Worm (Caenorhabditis elegans) whole organism, midembryonic: ENCODE data around the gene slc-17.8.

Experiments used
- flt-1 ChIP-seq: fragments of 200-800 bp; sonication (Bioruptor generic); IDR thresholded peaks from 2 replicates; pipeline ENCODE4 v1.3.6; 2022; ENCODE audit warnings: missing genetic modification characterization, missing compliant biosample characterization
- klf-2 ChIP-seq: fragments of 200-800 bp; sonication (Bioruptor generic); conservative IDR thresholded peaks from 2 replicates; pipeline ENCODE4 v1.3.6; 2022; ENCODE audit warnings: missing genetic modification reagents, missing genetic modification characterization, missing compliant biosample characterization
- ref-1 ChIP-seq: fragments of 200-800 bp; sonication (Bioruptor generic); conservative IDR thresholded peaks from 2 replicates; pipeline ENCODE4 v1.3.6; 2022; ENCODE audit warnings: missing genetic modification reagents, missing genetic modification characterization, missing compliant biosample characterization
- tab-1 ChIP-seq: fragments of 200-800 bp; sonication (Bioruptor generic); IDR thresholded peaks from 2 replicates; pipeline ENCODE4 v1.3.6; 2022; ENCODE audit warnings: missing genetic modification characterization, missing compliant biosample characterization
- ztf-23 ChIP-seq: fragments of 200-800 bp; sonication (Bioruptor generic); IDR thresholded peaks from 2 replicates; pipeline ENCODE4 v1.3.6; 2022; ENCODE audit warnings: missing genetic modification reagents, missing genetic modification characterization, missing compliant biosample characterization
- ztf-29 ChIP-seq: fragments of 200-800 bp; sonication (Bioruptor generic); IDR thresholded peaks from 2 replicates; pipeline ENCODE4 v1.3.6; 2022; ENCODE audit warnings: missing genetic modification reagents, missing genetic modification characterization, missing compliant biosample characterization

- TF ChIP-seq ref-1 (GFP tag; lab: Robert Waterston, UW) (no peak), ztf-23 (GFP tag; lab: Robert Waterston, UW) (no peak), klf-2 (GFP tag; lab: Robert Waterston, UW) (no peak), ztf-29 (GFP tag; lab: Robert Waterston, UW) (no peak), flt-1 (GFP tag; lab: Robert Waterston, UW) (no peak), tab-1 (GFP tag; lab: Robert Waterston, UW) (no peak)
These were observed 11.5 kb downstream of the slc-17.8 start for ce11 chrV:8533916-8534315.
